Fruit fly (Drosophila melanogaster) whole organism, prepupa: ENCODE results near the gene Nse4.

Experiments
- CG10631 ChIP-seq: fragments of 200-800 bp; sonication (Bioruptor generic); optimal IDR thresholded peaks from 2 replicates; lab custom pipeline; 2016; ENCODE audit warnings: missing biosample characterization, missing genetic modification characterization
- CG10669 ChIP-seq: fragments of 200-800 bp; sonication (Bioruptor generic); optimal IDR thresholded peaks from 3 replicates; lab custom pipeline; 2018; ENCODE audit warnings: missing biosample characterization, mild to moderate bottlenecking, missing genetic modification characterization, moderate library complexity
- CG11762 ChIP-seq: fragments of 200-800 bp; sonication (Bioruptor generic); optimal IDR thresholded peaks from 3 replicates; lab custom pipeline; 2016; ENCODE audit warnings: missing biosample characterization, missing genetic modification characterization; ENCODE audit not compliant: insufficient read depth
- CG11902 ChIP-seq: fragments of 200-800 bp; sonication (Bioruptor generic); optimal IDR thresholded peaks from 3 replicates; lab custom pipeline; 2016; ENCODE audit warnings: missing biosample characterization, missing genetic modification characterization
- CG15336 ChIP-seq: fragments of 200-800 bp; sonication (Bioruptor generic); IDR thresholded peaks from 2 replicates; pipeline ENCODE4 v1.3.6; 2022; ENCODE audit warnings: missing biosample characterization, missing genetic modification characterization
- CG3032 ChIP-seq: fragments of 200-800 bp; optimal IDR thresholded peaks from 2 replicates; lab custom pipeline; 2019; ENCODE audit warnings: missing biosample characterization, mild to moderate bottlenecking, missing genetic modification characterization, moderate library complexity
- CG31627 ChIP-seq: fragments of 200-800 bp; sonication (Bioruptor generic); optimal IDR thresholded peaks from 3 replicates; lab custom pipeline; 2016; ENCODE audit warnings: missing biosample characterization, missing genetic modification characterization
- CG32006 ChIP-seq: fragments of 200-800 bp; sonication (Bioruptor generic); optimal IDR thresholded peaks from 3 replicates; lab custom pipeline; 2017; ENCODE audit warnings: missing biosample characterization, mild to moderate bottlenecking, missing genetic modification characterization
- CG6276 ChIP-seq: fragments of 200-800 bp; sonication (Bioruptor generic); optimal IDR thresholded peaks from 2 replicates; lab custom pipeline; 2017; ENCODE audit warnings: missing biosample characterization, mild to moderate bottlenecking, missing genetic modification characterization
- CG6792 ChIP-seq: fragments of 200-800 bp; sonication (Bioruptor generic); optimal IDR thresholded peaks from 3 replicates; lab custom pipeline; 2016; ENCODE audit warnings: missing biosample characterization, missing genetic modification characterization
- CG6808 ChIP-seq: fragments of 200-800 bp; sonication (Bioruptor generic); optimal IDR thresholded peaks from 3 replicates; lab custom pipeline; 2017; ENCODE audit warnings: missing biosample characterization, missing genetic modification characterization, mild to moderate bottlenecking, moderate library complexity, missing genetic modification reagents
- CG7368 ChIP-seq: fragments of 200-800 bp; sonication (Bioruptor generic); optimal IDR thresholded peaks from 3 replicates; lab custom pipeline; 2016; ENCODE audit warnings: missing biosample characterization, missing genetic modification characterization
- CG8119 ChIP-seq: fragments of 200-800 bp; sonication (Bioruptor generic); IDR thresholded peaks from 3 replicates; pipeline ENCODE4 v1.3.6; 2022; ENCODE audit warnings: missing biosample characterization, missing genetic modification characterization
- CG8632 ChIP-seq: fragments of 200-800 bp; sonication (Bioruptor generic); optimal IDR thresholded peaks from 3 replicates; lab custom pipeline; 2016; ENCODE audit warnings: missing biosample characterization, missing genetic modification characterization
- Eip75B ChIP-seq: fragments of 200-800 bp; sonication (Bioruptor generic); optimal IDR thresholded peaks from 3 replicates; lab custom pipeline; 2016; ENCODE audit warnings: missing biosample characterization, missing genetic modification characterization
- Eip78C ChIP-seq: fragments of 200-800 bp; sonication (Bioruptor generic); peaks from one replicate; lab custom pipeline; 2016; ENCODE audit warnings: missing biosample characterization, missing genetic modification characterization
- Eip93F ChIP-seq: fragments of 200-800 bp; sonication (Bioruptor generic); optimal IDR thresholded peaks from 2 replicates; lab custom pipeline; 2016; ENCODE audit warnings: missing biosample characterization, mild to moderate bottlenecking, missing genetic modification characterization
- Ets21C ChIP-seq: fragments of 200-800 bp; sonication (Bioruptor generic); optimal IDR thresholded peaks from 3 replicates; lab custom pipeline; 2016; ENCODE audit warnings: missing biosample characterization, missing genetic modification characterization
- Gug ChIP-seq: fragments of 200-800 bp; sonication (Bioruptor generic); IDR thresholded peaks from 2 replicates; pipeline ENCODE4 v1.3.6; 2022; ENCODE audit warnings: missing biosample characterization, missing genetic modification characterization
- Hr39 ChIP-seq: fragments of 200-800 bp; sonication (Bioruptor generic); optimal IDR thresholded peaks from 2 replicates; lab custom pipeline; 2016; ENCODE audit warnings: missing biosample characterization, missing genetic modification characterization
- Lpt ChIP-seq: fragments of 200-800 bp; sonication (Bioruptor generic); optimal IDR thresholded peaks from 3 replicates; lab custom pipeline; 2016; ENCODE audit warnings: missing biosample characterization, missing genetic modification characterization
- achi ChIP-seq: fragments of 200-800 bp; sonication (Bioruptor generic); optimal IDR thresholded peaks from 3 replicates; lab custom pipeline; 2016; ENCODE audit warnings: missing biosample characterization, missing genetic modification characterization
- acj6 ChIP-seq: fragments of 200-800 bp; sonication (Bioruptor generic); optimal IDR thresholded peaks from 3 replicates; lab custom pipeline; 2016; ENCODE audit warnings: missing biosample characterization, missing genetic modification characterization
- dac ChIP-seq: fragments of 200-800 bp; sonication (Bioruptor generic); optimal IDR thresholded peaks from 2 replicates; lab custom pipeline; 2017; ENCODE audit warnings: missing biosample characterization, mild to moderate bottlenecking, missing genetic modification characterization
- eg ChIP-seq: fragments of 200-800 bp; sonication (Bioruptor generic); IDR thresholded peaks from 3 replicates; pipeline ENCODE4 v1.3.6; 2022; ENCODE audit warnings: missing biosample characterization, missing genetic modification characterization
- esn ChIP-seq: fragments of 200-800 bp; sonication (Bioruptor generic); optimal IDR thresholded peaks from 2 replicates; lab custom pipeline; 2016; ENCODE audit warnings: missing biosample characterization, mild to moderate bottlenecking, missing genetic modification characterization, moderate library complexity
- lz ChIP-seq: fragments of 200-800 bp; sonication (Bioruptor generic); optimal IDR thresholded peaks from 3 replicates; lab custom pipeline; 2016; ENCODE audit warnings: missing biosample characterization, missing genetic modification characterization
- pdm3 ChIP-seq: fragments of 200-800 bp; sonication (Bioruptor generic); optimal IDR thresholded peaks from 3 replicates; lab custom pipeline; 2016; ENCODE audit warnings: missing biosample characterization, missing genetic modification characterization
- spab ChIP-seq: fragments of 200-800 bp; sonication (Bioruptor generic); optimal IDR thresholded peaks from 2 replicates; lab custom pipeline; 2017; ENCODE audit warnings: missing biosample characterization, mild to moderate bottlenecking, missing genetic modification characterization, missing genetic modification reagents
- ss ChIP-seq, 2 experiments: fragments of 200-800 bp; sonication (Bioruptor generic); optimal IDR thresholded peaks; 2 replicates in 1 of 2; 3 replicates in 1 of 2; lab custom pipeline; 2017 to 2018; ENCODE audit warnings: mild to moderate bottlenecking in 2 of 2, missing biosample characterization in 2 of 2, missing genetic modification characterization in 2 of 2, moderate library complexity in 1 of 2
- topi ChIP-seq: fragments of 200-800 bp; sonication (Bioruptor generic); optimal IDR thresholded peaks from 3 replicates; lab custom pipeline; 2016; ENCODE audit warnings: missing biosample characterization, missing genetic modification characterization
- vri ChIP-seq: fragments of 200-800 bp; sonication (Bioruptor generic); optimal IDR thresholded peaks from 3 replicates; lab custom pipeline; 2016; ENCODE audit warnings: missing biosample characterization, mild to moderate bottlenecking, missing genetic modification characterization

Nse4 gene

DNA sequence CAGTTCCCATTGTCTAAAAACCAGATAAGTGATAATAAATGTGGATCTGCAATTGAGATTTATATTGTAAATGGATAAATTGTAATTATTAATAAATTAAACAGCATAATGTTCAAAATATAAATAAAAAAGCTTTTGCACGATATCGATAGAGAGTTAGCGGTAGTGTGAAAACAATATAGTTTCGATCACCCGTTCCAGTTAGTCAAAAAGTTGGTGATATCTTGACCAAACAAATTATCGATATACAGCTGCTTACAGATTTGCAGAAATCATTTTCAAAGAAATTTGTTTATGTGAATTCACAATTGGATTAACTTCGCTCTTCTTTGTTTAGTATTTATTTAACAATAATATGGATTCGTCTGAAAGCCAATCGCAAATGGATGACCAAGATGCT, at the start of gene Nse4:
Gene Nse4, plus strand, starts transcription at position 267 of the 400 bp plus-strand sequence.
- TF ChIP-seq acj6 (no peak), Hr39 (GFP tag; lab: Kevin White, UChicago) (no peak), CG3032 (tag; lab: Kevin White, UChicago) (no peak)

DNA sequence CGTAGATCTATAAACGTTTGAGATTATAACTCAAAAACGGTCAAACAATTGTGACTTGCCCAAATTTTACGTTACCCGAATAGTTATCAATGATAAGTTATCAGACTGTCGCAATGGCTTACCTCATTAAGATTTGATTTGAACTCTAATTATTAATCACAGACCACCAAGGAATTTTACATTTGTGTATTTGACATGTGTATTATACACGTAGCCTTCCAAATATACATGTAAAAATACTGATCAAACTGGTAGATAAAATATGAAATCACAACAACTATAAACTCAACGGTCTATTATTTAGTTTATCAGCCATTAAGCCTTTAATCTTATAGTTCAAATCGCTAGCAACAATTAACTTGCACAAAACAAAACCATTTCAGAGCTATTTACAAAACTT, 45.8 kb upstream of the Nse4 start:
- TF ChIP-seq achi = no peak
- TF ChIP-seq Ets21C (GFP tag; lab: Kevin White, UChicago) = no peak
- no peak for TF ChIP-seq CG6276 (GFP tag; lab: Kevin White, UChicago)
- peak; percentile 18 for TF ChIP-seq vri (GFP tag; lab: Kevin White, UChicago)
- no peak for TF ChIP-seq Lpt
- TF ChIP-seq pdm3 (GFP tag; lab: Kevin White, UChicago) = no peak
- TF ChIP-seq CG31627 = no peak
- TF ChIP-seq, all 60 proteins: peak for 1

DNA sequence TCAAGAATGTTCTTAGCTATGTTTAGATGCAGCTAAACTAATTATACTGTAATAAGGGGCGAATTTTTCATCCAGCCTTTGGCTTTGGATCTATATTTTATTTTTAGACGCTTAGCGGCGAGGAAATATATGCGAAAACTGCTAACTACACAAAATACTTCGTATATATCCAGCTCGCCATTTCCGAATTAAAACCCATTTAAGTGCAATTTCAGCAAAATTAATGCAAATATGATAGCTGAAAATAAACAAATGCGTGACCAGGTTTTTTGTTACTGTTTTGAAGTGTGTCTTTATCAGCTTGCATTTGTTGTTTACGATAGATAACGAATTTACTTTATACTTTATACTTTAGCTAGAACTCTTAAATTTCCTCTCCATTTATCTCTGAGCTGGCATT, 44.2 kb upstream of the Nse4 start:
- TF ChIP-seq CG10631 (GFP tag; lab: Kevin White, UChicago) (no peak), Gug (GFP tag; lab: Robert Waterston, UW) (no peak), Eip78C (GFP tag; lab: Kevin White, UChicago) (no peak), CG32006 (GFP tag; lab: Kevin White, UChicago) (no peak), Ets21C (GFP tag; lab: Kevin White, UChicago) (no peak), spab (GFP tag; lab: Kevin White, UChicago) (no peak), CG8632 (GFP tag; lab: Kevin White, UChicago) (no peak)

DNA sequence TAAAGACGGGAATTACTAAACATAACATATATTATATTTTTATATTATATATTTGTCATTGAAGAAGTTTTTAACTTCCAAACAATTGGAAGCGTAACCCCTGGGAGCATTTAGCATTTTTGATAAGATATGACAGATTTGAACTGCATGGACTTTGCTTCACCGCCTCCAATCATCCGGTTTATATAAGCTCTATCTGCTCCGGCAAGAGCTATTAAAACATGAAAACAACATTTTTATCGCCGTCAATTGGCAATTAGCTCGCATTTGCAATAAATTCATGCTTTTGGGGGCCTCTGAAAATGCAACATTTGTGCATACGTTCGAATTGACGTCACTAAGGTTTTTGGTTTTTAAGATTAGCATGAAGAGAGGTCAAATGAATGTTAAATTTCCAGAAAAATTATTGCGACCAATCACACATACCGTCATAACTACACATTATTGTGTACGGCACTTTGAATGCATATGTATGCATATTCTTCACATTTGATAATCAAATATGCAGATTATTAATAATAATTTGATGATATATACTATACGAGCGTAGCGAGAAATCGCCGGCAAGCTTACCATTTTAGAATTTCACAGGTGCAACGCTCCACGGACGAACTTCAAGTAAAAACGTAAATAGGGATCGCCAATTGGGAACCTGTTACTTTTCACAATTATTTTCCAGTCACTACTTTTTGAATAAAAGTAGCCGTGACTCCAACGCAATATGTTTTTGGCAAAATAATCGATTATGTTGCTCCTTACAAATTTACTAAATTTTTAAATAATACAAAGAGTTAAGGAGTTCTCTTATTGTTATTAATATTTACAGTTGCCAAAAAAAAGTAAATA, 43.4 kb upstream of the Nse4 start, which contains the start of gene Mdh1:
Gene Mdh1, minus strand, starts transcription at position 691 of the 846 bp plus-strand sequence.
- TF ChIP-seq CG6808 (peak; percentile 4), ss (GFP tag; optimal IDR thresholded peaks at IDR 0.05; lab: Kevin White, UChicago) (peak; percentile 11 to 40), CG8119 (GFP tag; lab: Robert Waterston, UW) (no peak), dac (GFP tag; lab: Kevin White, UChicago) (no peak), CG6792 (GFP tag; lab: Kevin White, UChicago) (no peak), CG7368 (GFP tag; lab: Kevin White, UChicago) (no peak), topi (GFP tag; lab: Kevin White, UChicago) (no peak), esn (GFP tag; lab: Kevin White, UChicago) (no peak), eg (GFP tag; lab: Robert Waterston, UW) (no peak), Eip93F (GFP tag; lab: Kevin White, UChicago) (peak; percentile 18), lz (GFP tag; lab: Kevin White, UChicago) (no peak), Eip78C (GFP tag; lab: Kevin White, UChicago) (peak; percentile 64), vri (GFP tag; lab: Kevin White, UChicago) (peak; percentile 55)

DNA sequence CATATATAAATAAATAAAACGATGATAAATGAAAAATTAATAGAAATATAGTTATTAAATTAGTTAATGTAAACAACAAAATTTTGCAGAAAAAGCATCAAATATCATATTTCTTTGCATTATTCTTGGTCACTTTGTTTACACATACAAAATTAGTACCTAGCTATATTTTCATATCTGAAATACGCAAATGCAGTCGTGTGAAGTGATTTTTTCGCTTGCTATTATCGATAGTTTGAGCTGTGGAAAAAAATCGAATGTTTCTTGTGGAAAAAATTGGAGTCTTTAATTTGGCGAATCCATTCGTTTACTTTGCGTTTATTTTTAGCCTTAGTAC, 42.8 kb upstream of the Nse4 start, which contains the start of gene Cnot4:
Gene Cnot4, plus strand, starts transcription at position 229 of the 337 bp plus-strand sequence.
- TF ChIP-seq CG11902 (no peak), CG10631 (GFP tag; lab: Kevin White, UChicago) (no peak), CG11762 (GFP tag; lab: Kevin White, UChicago) (no peak), CG10669 (GFP tag; lab: Kevin White, UChicago) (no peak), Hr39 (GFP tag; lab: Kevin White, UChicago) (no peak), CG15336 (no peak), spab (GFP tag; lab: Kevin White, UChicago) (no peak), Eip75B (GFP tag; lab: Kevin White, UChicago) (no peak)
